Worm (Caenorhabditis elegans): ENCODE results near the gene F36A4.1.

The F36A4.1 gene

DNA sequence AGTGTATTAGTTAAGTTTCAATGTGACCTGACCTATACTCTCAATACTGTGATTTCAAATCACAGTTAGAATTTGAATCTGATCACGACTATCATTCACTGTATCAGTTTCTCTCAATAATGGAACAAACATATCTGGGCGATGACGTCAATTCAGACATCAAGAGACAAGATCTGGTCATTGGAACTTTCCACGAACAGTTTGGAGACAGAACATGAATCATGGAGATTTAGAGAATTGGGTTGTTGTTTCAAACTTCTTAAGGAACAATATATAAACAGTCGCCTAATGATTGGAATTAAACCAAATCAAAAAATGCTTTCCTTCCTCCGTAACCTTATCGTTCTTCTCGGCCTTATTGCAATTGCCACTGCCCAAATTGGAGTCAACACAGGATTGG, 18.9 kb downstream of the F36A4.1 start, which contains the start of gene F15E6.4:
Gene F15E6.4 (plus strand): TSS at position 301 of the 400 bp plus-strand sequence.
- no peak for TF ChIP-seq nhr-120 (GFP tag; IDR thresholded peaks at IDR 0.05)
- TF ChIP-seq ZK185.1 (tag; optimal IDR thresholded peaks at IDR 0.05; ENCODE audit: poor library complexity, severe bottlenecking): no peak
- TF ChIP-seq lir-1 (GFP tag; conservative IDR thresholded peaks at IDR 0.05): no peak
- TF ChIP-seq gei-17 (GFP tag; optimal IDR thresholded peaks at IDR 0.05): no peak

DNA sequence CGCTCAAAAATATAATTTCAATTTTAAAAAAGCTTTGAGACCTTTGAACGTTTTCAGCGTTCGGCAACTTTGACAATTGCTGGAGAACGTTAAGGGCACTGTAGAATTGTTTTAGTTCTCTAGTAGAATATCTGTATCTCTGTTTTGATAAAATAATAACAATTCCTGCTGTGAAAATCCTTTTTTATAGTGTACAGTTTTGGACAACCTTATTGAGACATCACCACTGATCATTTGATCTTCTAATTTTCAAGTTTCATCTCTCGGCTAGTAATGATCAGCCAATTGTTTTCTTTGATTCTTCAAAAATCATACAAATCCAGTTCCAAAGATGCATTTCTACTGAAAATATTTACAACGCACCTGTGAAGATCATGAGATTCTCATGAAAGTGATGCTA, 20.3 kb downstream of the F36A4.1 start, which contains the start of gene F15E6.10:
Gene F15E6.10 (plus strand): TSS at position 301 of the 400 bp plus-strand sequence.
- TF ChIP-seq akir-1 (GFP tag; optimal IDR thresholded peaks at IDR 0.05): no peak
- TF ChIP-seq ekl-4 (GFP tag; IDR thresholded peaks at IDR 0.05): no peak
- TF ChIP-seq sptf-2 (GFP tag; optimal IDR thresholded peaks at IDR 0.05): no peak
- no peak for TF ChIP-seq Y95B8A.8 (GFP tag; IDR thresholded peaks at IDR 0.05)
- no peak for TF ChIP-seq nhr-120 (GFP tag; IDR thresholded peaks at IDR 0.05)
- TF ChIP-seq die-1 (tag; optimal IDR thresholded peaks at IDR 0.05): no peak
- no peak for TF ChIP-seq nhr-27 (tag; optimal IDR thresholded peaks at IDR 0.05)
- no peak for TF ChIP-seq Y79H2A.3 (GFP tag; conservative IDR thresholded peaks at IDR 0.05)
- no peak for TF ChIP-seq ceh-27 (GFP tag; optimal IDR thresholded peaks at IDR 0.05)
- TF ChIP-seq ceh-91 (GFP tag; IDR thresholded peaks at IDR 0.05): no peak
- no peak for TF ChIP-seq mes-4 (tag; optimal IDR thresholded peaks at IDR 0.05)
- TF ChIP-seq attf-5 (GFP tag; optimal IDR thresholded peaks at IDR 0.05): no peak
- no peak for TF ChIP-seq him-1 (tag; optimal IDR thresholded peaks at IDR 0.05)
- no peak for TF ChIP-seq let-607 (tag; optimal IDR thresholded peaks at IDR 0.05)
- TF ChIP-seq repo-1 (tag; optimal IDR thresholded peaks at IDR 0.05): no peak

- peak; percentile 1 for TF ChIP-seq nhr-80 (tag; optimal IDR thresholded peaks at IDR 0.05)
- no peak for TF ChIP-seq madf-3 (GFP tag; IDR thresholded peaks at IDR 0.05)
- peak; percentile 67 for TF ChIP-seq ztf-26 (tag; optimal IDR thresholded peaks at IDR 0.05)
- TF ChIP-seq nfyb-1 (GFP tag; IDR thresholded peaks at IDR 0.05): peak; percentile 22; the same call in 1 of the 2 replicates
- TF ChIP-seq somi-1 (GFP tag; optimal IDR thresholded peaks at IDR 0.05): peak; percentile 14
- peak; percentile 58; the same call in 1 of the 2 replicates for TF ChIP-seq hmg-1.2 (GFP tag; IDR thresholded peaks at IDR 0.05)
- TF ChIP-seq F57C9.4 (tag; optimal IDR thresholded peaks at IDR 0.05): no peak
- no peak for TF ChIP-seq zim-3 (tag; optimal IDR thresholded peaks at IDR 0.05)
- peak; percentile 34 for TF ChIP-seq atf-7 (tag; optimal IDR thresholded peaks at IDR 0.05)
Measured at ce11 chrIV:4294552-4294951, 22.3 kb downstream of the F36A4.1 start, which contains the start of gene F15E6.3. Gene F15E6.3, plus strand, starts transcription at chrIV:4294895.

- no peak for TF ChIP-seq ceh-79 (tag; optimal IDR thresholded peaks at IDR 0.05)
Measured at ce11 chrIV:4298983-4299382, 26.7 kb downstream of the F36A4.1 start, which contains the start of gene F15E6.9. Gene F15E6.9, minus strand, starts transcription at chrIV:4299083.

- TF ChIP-seq dox-1 (GFP tag; IDR thresholded peaks at IDR 0.05) (no peak), egl-18 (GFP tag; IDR thresholded peaks at IDR 0.05) (no peak), F55B11.4 (tag; optimal IDR thresholded peaks at IDR 0.05; ENCODE audit: borderline replicate concordance, insufficient read depth) (no peak), him-1 (tag; optimal IDR thresholded peaks at IDR 0.05) (no peak), Y53G8AR.9 (GFP tag; conservative IDR thresholded peaks at IDR 0.05) (no peak)
Measured at ce11 chrIV:4299994-4300393, 27.7 kb downstream of the F36A4.1 start.
